Worm (Caenorhabditis elegans) whole organism, L1 larva: ENCODE data around the gene eyg-1.

Experiments used
- alr-1 ChIP-seq: fragments of 200-800 bp; sonication (Bioruptor generic); optimal IDR thresholded peaks from 2 replicates; lab custom pipeline; 2018; ENCODE audit warnings: borderline replicate concordance, mild to moderate bottlenecking, missing genetic modification characterization, missing compliant biosample characterization
- blmp-1 ChIP-seq: fragments of 150-350 bp; optimal IDR thresholded peaks from 2 replicates; lab custom pipeline; 2014; ENCODE audit warnings: missing biosample characterization, missing genetic modification characterization
- ceh-90 ChIP-seq: sonication (generic microtip); optimal IDR thresholded peaks from 2 replicates; lab custom pipeline; 2016; ENCODE audit warnings: missing genetic modification characterization, missing compliant biosample characterization
- efl-1 ChIP-seq, 4 experiments: fragments of 150-350 bp; optimal IDR thresholded peaks in 3 of 4; peaks in 1 of 4; 1 replicate in 1 of 4; 2 replicates in 3 of 4; lab custom pipeline; 2014; ENCODE audit warnings: missing biosample characterization in 2 of 4, missing genetic modification characterization in 2 of 4, missing genetic modification reagents in 2 of 4
- elt-2 ChIP-seq: sonication (generic microtip); optimal IDR thresholded peaks from 2 replicates; lab custom pipeline; 2016; ENCODE audit warnings: missing genetic modification characterization, mild to moderate bottlenecking, inconsistent platforms, missing compliant biosample characterization, missing genetic modification reagents
- elt-3 ChIP-seq, 6 experiments: fragments of 150-350 bp in 1 of 6; sonication (generic microtip); optimal IDR thresholded peaks; 2 replicates each; lab custom pipeline; 2017 to 2018; ENCODE audit warnings: missing biosample characterization in 6 of 6, missing genetic modification characterization in 6 of 6, inconsistent platforms in 1 of 6
- hpl-2 ChIP-seq: fragments of 150-350 bp; optimal IDR thresholded peaks from 2 replicates; lab custom pipeline; 2014; ENCODE audit warnings: missing biosample characterization, missing genetic modification reagents, missing genetic modification characterization
- lin-13 ChIP-seq: fragments of 150-350 bp; optimal IDR thresholded peaks from 2 replicates; lab custom pipeline; 2014; ENCODE audit warnings: missing biosample characterization, missing genetic modification reagents, missing genetic modification characterization
- lin-14 ChIP-seq: fragments of 200-800 bp; sonication (Bioruptor generic); optimal IDR thresholded peaks from 2 replicates; lab custom pipeline; 2018; ENCODE audit warnings: mild to moderate bottlenecking, missing genetic modification characterization, moderate library complexity, missing compliant biosample characterization
- lin-35 ChIP-seq, 2 experiments: fragments of 150-350 bp; optimal IDR thresholded peaks; 2 replicates each; lab custom pipeline; 2014; ENCODE audit warnings: missing biosample characterization in 2 of 2, missing genetic modification characterization in 2 of 2, missing genetic modification reagents in 2 of 2
- lir-3 ChIP-seq: sonication (generic microtip); optimal IDR thresholded peaks from 2 replicates; lab custom pipeline; 2016; ENCODE audit warnings: mild to moderate bottlenecking, missing genetic modification characterization, moderate library complexity, missing compliant biosample characterization; ENCODE audit not compliant: poor library complexity
- mdl-1 ChIP-seq, 2 experiments: fragments of 150-350 bp; optimal IDR thresholded peaks; 2 replicates each; lab custom pipeline; 2014 to 2017; ENCODE audit warnings: missing biosample characterization in 2 of 2, missing genetic modification characterization in 2 of 2, inconsistent platforms in 1 of 2
- mef-2 ChIP-seq: fragments of 150-350 bp; optimal IDR thresholded peaks from 2 replicates; lab custom pipeline; 2014; ENCODE audit warnings: missing biosample characterization, missing genetic modification characterization
- nhr-20 ChIP-seq: sonication (generic microtip); optimal IDR thresholded peaks from 2 replicates; lab custom pipeline; 2016; ENCODE audit warnings: mild to moderate bottlenecking, missing genetic modification characterization, missing compliant biosample characterization
- nhr-28 ChIP-seq: fragments of 150-350 bp; optimal IDR thresholded peaks from 2 replicates; lab custom pipeline; 2014; ENCODE audit warnings: missing biosample characterization, missing genetic modification characterization
- nhr-47 ChIP-seq: sonication (generic microtip); optimal IDR thresholded peaks from 2 replicates; lab custom pipeline; 2016; ENCODE audit warnings: mild to moderate bottlenecking, missing genetic modification characterization, moderate library complexity, missing compliant biosample characterization
- nhr-71 ChIP-seq: sonication (generic microtip); optimal IDR thresholded peaks from 2 replicates; lab custom pipeline; 2016; ENCODE audit warnings: mild to moderate bottlenecking, missing genetic modification characterization, moderate library complexity, missing compliant biosample characterization
- nhr-84 ChIP-seq: sonication (generic microtip); optimal IDR thresholded peaks from 2 replicates; lab custom pipeline; 2017; ENCODE audit warnings: missing biosample characterization, missing genetic modification characterization
- nhr-85 ChIP-seq: sonication (generic microtip); peaks from one replicate; lab custom pipeline; 2016; ENCODE audit warnings: missing genetic modification characterization, inconsistent platforms, missing compliant biosample characterization
- pax-3 ChIP-seq: fragments of 200-800 bp; sonication (Bioruptor generic); optimal IDR thresholded peaks from 2 replicates; lab custom pipeline; 2018; ENCODE audit warnings: mild to moderate bottlenecking, missing genetic modification characterization, moderate library complexity, missing compliant biosample characterization
- pqm-1 ChIP-seq: sonication (generic microtip); optimal IDR thresholded peaks from 3 replicates; lab custom pipeline; 2017; ENCODE audit warnings: missing biosample characterization, missing genetic modification characterization
- snu-23 ChIP-seq: sonication (generic microtip); optimal IDR thresholded peaks from 2 replicates; lab custom pipeline; 2016; ENCODE audit warnings: missing genetic modification characterization, missing compliant biosample characterization
- sox-4 ChIP-seq: sonication (generic microtip); optimal IDR thresholded peaks from 2 replicates; lab custom pipeline; 2016; ENCODE audit warnings: missing genetic modification characterization, missing compliant biosample characterization
- sptf-1 ChIP-seq: fragments of 150-350 bp; optimal IDR thresholded peaks from 2 replicates; lab custom pipeline; 2014; ENCODE audit warnings: missing biosample characterization, missing genetic modification characterization
- sup-37 ChIP-seq: fragments of 200-800 bp; sonication (Bioruptor generic); optimal IDR thresholded peaks from 2 replicates; lab custom pipeline; 2018; ENCODE audit warnings: mild to moderate bottlenecking, missing genetic modification characterization, missing compliant biosample characterization
- tbx-2 ChIP-seq: sonication (generic microtip); optimal IDR thresholded peaks from 2 replicates; lab custom pipeline; 2016; ENCODE audit warnings: missing genetic modification characterization, missing compliant biosample characterization
- tlp-1 ChIP-seq: fragments of 150-350 bp; optimal IDR thresholded peaks from 2 replicates; lab custom pipeline; 2014; ENCODE audit warnings: missing biosample characterization, missing genetic modification characterization
- unc-30 ChIP-seq: sonication (generic microtip); optimal IDR thresholded peaks from 2 replicates; lab custom pipeline; 2017; ENCODE audit warnings: missing biosample characterization, missing genetic modification characterization
- unc-86 ChIP-seq: sonication (generic microtip); optimal IDR thresholded peaks from 2 replicates; lab custom pipeline; 2016; ENCODE audit warnings: missing genetic modification characterization, missing compliant biosample characterization
- unc-98 ChIP-seq: fragments of 200-800 bp; sonication (Bioruptor generic); IDR thresholded peaks from 2 replicates; pipeline ENCODE4 v1.3.6; 2022; ENCODE audit warnings: missing genetic modification characterization, missing compliant biosample characterization
- vab-15 ChIP-seq: sonication (generic microtip); optimal IDR thresholded peaks from 2 replicates; lab custom pipeline; 2017; ENCODE audit warnings: missing genotype, mild to moderate bottlenecking, missing genetic modification characterization, missing compliant biosample characterization
- zip-4 ChIP-seq: fragments of 200-800 bp; sonication (Bioruptor generic); optimal IDR thresholded peaks from 2 replicates; lab custom pipeline; 2018; ENCODE audit warnings: mild to moderate bottlenecking, missing genetic modification characterization, moderate library complexity, missing compliant biosample characterization
- ztf-11 ChIP-seq, 2 experiments: sonication (generic microtip); optimal IDR thresholded peaks; 2 replicates each; lab custom pipeline; 2016 to 2017; ENCODE audit warnings: missing genetic modification characterization in 2 of 2, missing biosample characterization in 1 of 2, missing compliant biosample characterization in 1 of 2
- ztf-4 ChIP-seq: fragments of 150-350 bp; optimal IDR thresholded peaks from 2 replicates; lab custom pipeline; 2014; ENCODE audit warnings: missing biosample characterization, missing genetic modification characterization

The eyg-1 gene

DNA sequence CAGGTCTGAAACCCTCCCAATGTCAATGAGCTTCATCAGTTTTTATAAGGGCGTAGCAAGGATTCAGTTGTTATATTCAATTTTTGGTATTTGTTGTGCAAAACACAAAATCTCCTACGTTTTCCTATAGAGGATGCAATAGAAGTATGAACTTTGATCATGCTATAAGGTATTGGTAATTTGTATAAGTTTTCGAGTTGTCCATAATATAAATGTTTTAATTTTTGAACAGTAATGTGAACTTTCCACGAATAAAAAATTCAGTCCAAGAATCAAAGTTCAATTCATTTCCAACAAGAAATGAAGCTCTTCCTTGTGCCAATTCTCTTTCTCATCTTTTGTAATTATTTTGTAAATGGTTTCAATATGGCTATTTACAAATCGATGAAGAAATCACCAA, 3.3 kb upstream of the eyg-1 start, which contains the start of gene ZK938.12:
Gene ZK938.12, plus strand, starts transcription at position 301 of the 400 bp plus-strand sequence.
- TF ChIP-seq sox-4 (tag; lab: Kevin White, UChicago) (no peak), hpl-2 (GFP tag; lab: Kevin White, UChicago) (no peak), unc-98 (no peak), pqm-1 (tag; lab: Kevin White, UChicago) (no peak), pax-3 (no peak), nhr-28 (tag; lab: Kevin White, UChicago) (no peak)
- TF ChIP-seq, all 84 proteins: peak for 0

DNA sequence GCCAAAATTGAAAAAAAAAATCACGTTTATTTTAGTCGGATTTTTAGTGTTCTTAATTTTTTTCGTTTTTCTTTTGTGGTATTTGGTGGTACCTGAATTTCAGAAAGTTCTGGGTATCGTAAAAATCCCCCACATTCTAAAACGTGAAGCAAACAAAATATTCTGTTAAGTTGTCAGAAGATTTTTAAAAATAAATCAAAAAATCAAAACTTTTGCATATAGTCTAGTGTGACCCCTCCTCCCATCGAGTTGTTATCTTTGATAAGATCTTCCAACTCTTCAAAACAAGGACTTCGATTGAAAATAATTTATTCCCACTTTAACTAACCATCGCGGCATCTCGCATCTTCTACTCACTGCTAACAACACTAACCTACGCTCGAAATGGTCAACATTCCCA, 1.4 kb upstream of the eyg-1 start, which contains the start of gene ZK938.1:
Gene ZK938.1, plus strand, starts transcription at position 301 of the 400 bp plus-strand sequence.
- TF ChIP-seq ceh-90 (tag; lab: Kevin White, UChicago) (no peak), tlp-1 (tag; lab: Kevin White, UChicago) (no peak), efl-1 (optimal IDR thresholded peaks at IDR 0.05; lab: Kevin White, UChicago) (no peak), efl-1 (GFP tag; optimal IDR thresholded peaks at IDR 0.05 in 1 of 2; lab: Kevin White, UChicago) (peak in 1 of 2 experiments; percentile 25)

DNA sequence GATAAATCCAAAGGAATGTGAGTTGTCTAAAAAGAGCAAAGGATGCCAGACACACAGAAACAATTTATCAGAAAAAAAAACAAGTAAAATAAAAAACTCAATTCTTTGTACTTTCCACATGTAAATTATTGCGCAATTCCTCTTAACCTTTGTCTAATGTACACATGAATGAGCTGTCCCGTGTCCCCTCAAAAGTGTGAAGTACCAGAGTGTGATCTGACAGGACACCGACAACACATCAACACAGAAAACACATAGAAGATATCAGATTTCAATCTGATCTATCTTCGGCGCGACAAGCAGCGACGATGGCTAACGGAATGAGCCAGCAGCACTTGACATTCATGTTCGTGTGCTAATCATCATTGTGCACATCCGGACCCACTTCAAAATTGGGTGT, 750 bp upstream of the eyg-1 start:
- TF ChIP-seq vab-15 (tag; lab: Kevin White, UChicago) (no peak), zip-4 (GFP tag; lab: Kevin White, UChicago) (no peak), unc-86 (tag; lab: Kevin White, UChicago) (no peak), sptf-1 (tag; lab: Kevin White, UChicago) (no peak), pax-3 (no peak), nhr-47 (no peak), mdl-1 (tag; optimal IDR thresholded peaks at IDR 0.05; lab: Kevin White, UChicago) (no peak), elt-3 (tag; optimal IDR thresholded peaks at IDR 0.05; lab: Kevin White, UChicago) (no peak), alr-1 (tag; lab: Kevin White, UChicago) (no peak), lir-3 (tag; lab: Kevin White, UChicago) (no peak), tbx-2 (no peak)

DNA sequence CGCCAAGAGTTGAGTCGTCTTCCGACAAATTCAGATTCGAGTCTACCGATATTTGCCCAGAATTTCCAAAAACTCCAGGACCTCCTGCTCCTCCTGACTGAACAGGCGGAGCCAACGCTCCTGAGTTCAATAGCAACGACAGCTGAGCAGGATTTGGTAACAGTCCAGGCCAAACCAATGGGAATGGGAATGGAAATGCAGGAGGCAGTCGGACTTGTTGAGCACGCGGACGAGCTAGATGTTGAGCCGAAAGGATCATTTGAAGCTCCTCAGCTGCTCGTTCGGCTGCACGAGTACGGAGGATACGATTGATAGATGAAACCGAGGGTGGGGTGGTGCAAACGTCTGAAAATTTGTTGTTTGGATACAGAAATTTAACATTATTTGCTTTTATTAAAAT, 806 bp downstream of the eyg-1 start:
- TF ChIP-seq nhr-84 (no peak), sup-37 (GFP tag; lab: Kevin White, UChicago) (no peak), efl-1 (optimal IDR thresholded peaks at IDR 0.05; lab: Kevin White, UChicago) (no peak), efl-1 (GFP tag; optimal IDR thresholded peaks at IDR 0.05 in 1 of 2; lab: Kevin White, UChicago) (peak in 1 of 2 experiments; percentile 59)

DNA sequence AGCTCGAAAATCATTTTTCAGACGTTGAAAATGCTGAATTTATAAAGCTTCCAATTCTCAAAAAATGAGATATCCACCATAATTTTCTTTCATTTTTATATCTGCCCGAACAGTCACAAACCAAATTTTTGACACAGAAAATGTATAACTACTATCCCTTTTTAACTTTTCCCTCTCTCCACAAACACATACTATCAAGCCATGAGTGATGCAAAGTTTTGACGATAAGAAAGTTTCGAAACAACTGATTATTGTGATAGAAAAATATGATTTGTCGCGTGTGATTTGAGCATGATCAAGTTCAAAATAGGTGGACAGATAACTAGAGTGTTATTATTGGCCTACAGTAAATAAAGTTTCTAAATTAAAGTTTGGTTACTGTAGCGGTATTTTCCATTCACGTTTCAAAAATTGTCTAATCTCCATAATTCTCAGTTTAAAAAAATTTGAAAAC, 20.2 kb downstream of the eyg-1 start, which contains the start of gene cyp-13A8:
Gene cyp-13A8, minus strand, starts transcription at position 51 of the 454 bp plus-strand sequence.
- TF ChIP-seq lin-14 (peak; percentile 63), hpl-2 (GFP tag; lab: Kevin White, UChicago) (no peak), efl-1 (optimal IDR thresholded peaks at IDR 0.05; lab: Kevin White, UChicago) (no peak), efl-1 (GFP tag; optimal IDR thresholded peaks at IDR 0.05 in 1 of 2; lab: Kevin White, UChicago) (peak in 1 of 2 experiments; percentile 91), lin-35 (GFP tag; optimal IDR thresholded peaks at IDR 0.05; lab: Kevin White, UChicago) (peak in 1 of 2 experiments; percentile 39), nhr-20 (tag; lab: Kevin White, UChicago) (peak; percentile 93), nhr-85 (tag; lab: Kevin White, UChicago) (peak; percentile 60), blmp-1 (peak; percentile 32), nhr-47 (no peak), elt-3 (tag; optimal IDR thresholded peaks at IDR 0.05; lab: Kevin White, UChicago) (peak in 1 of 6 experiments; percentile 43), snu-23 (peak; percentile 23), nhr-71 (peak; percentile 31), ztf-11 (tag; optimal IDR thresholded peaks at IDR 0.05; lab: Kevin White, UChicago) (no peak), elt-2 (tag; lab: Kevin White, UChicago) (peak; percentile 66)

DNA sequence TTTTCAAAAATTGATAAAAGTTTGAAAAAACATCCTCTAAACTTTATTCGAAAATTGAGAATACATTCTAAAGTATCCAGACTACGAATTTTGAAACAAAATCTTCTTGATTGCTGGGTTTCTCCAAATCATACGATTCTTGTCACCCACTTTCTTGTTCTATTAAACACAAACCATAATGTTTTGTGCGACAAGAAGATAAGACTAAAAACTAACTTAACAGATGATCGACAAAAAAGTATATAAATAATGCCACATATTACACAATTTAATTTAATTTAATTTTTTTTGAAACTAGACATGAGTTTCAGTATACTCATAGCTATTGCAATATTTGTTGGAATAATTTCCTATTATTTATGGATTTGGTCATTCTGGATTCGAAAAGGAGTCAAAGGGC, 24.4 kb downstream of the eyg-1 start, which contains the start of gene cyp-13A7:
Gene cyp-13A7, plus strand, starts transcription at position 301 of the 400 bp plus-strand sequence.
- TF ChIP-seq nhr-20 (tag; lab: Kevin White, UChicago) (peak; percentile 17), ztf-4 (tag; lab: Kevin White, UChicago) (no peak), unc-30 (no peak), lin-13 (GFP tag; lab: Kevin White, UChicago) (no peak), mef-2 (tag; lab: Kevin White, UChicago) (no peak), pqm-1 (tag; lab: Kevin White, UChicago) (no peak), nhr-85 (tag; lab: Kevin White, UChicago) (peak; percentile 6)
